Fruit fly (Drosophila melanogaster) whole organism, wandering third instar larva: ENCODE results near the gene CG42750.

Experiments used
- Abd-B ChIP-seq: fragments of >200 bp; optimal IDR thresholded peaks from 2 replicates; lab custom pipeline; 2017; ENCODE audit warnings: missing biosample characterization, missing genetic modification characterization
- Dfd ChIP-seq: fragments of >200 bp; optimal IDR thresholded peaks from 2 replicates; lab custom pipeline; 2017; ENCODE audit warnings: missing biosample characterization, missing genetic modification characterization
- Hr83 ChIP-seq: fragments of 200-300 bp; sonication (Bioruptor generic); optimal IDR thresholded peaks from 2 replicates; lab custom pipeline; 2016; ENCODE audit warnings: missing biosample characterization, mild to moderate bottlenecking, missing genetic modification characterization, moderate library complexity; ENCODE audit not compliant: poor library complexity, severe bottlenecking
- Rel ChIP-seq, 2 experiments: fragments of 200-800 bp; sonication (Bioruptor generic) in 1 of 2; optimal IDR thresholded peaks; 2 replicates in 1 of 2; 3 replicates in 1 of 2; lab custom pipeline; 2016 to 2019; ENCODE audit warnings: mild to moderate bottlenecking in 2 of 2, missing biosample characterization in 2 of 2, missing genetic modification characterization in 2 of 2, moderate library complexity in 1 of 2
- br ChIP-seq: fragments of 200-800 bp; sonication (Bioruptor generic); optimal IDR thresholded peaks from 2 replicates; lab custom pipeline; 2016; ENCODE audit warnings: missing biosample characterization, missing genetic modification characterization
- fru ChIP-seq: fragments of 200-800 bp; sonication (Bioruptor generic); optimal IDR thresholded peaks from 3 replicates; lab custom pipeline; 2016; ENCODE audit warnings: missing biosample characterization, mild to moderate bottlenecking, missing genetic modification characterization
- pan ChIP-seq: fragments of >200 bp; optimal IDR thresholded peaks from 2 replicates; lab custom pipeline; 2017

- no peak for TF ChIP-seq Hr83 (GFP tag; lab: Kevin White, UChicago)
- peak; percentile 40 for TF ChIP-seq br (GFP tag; lab: Kevin White, UChicago)
- TF ChIP-seq pan (lab: Kevin White, UChicago), result no peak
- TF ChIP-seq Dfd (GFP tag; lab: Kevin White, UChicago), result no peak
- TF ChIP-seq fru (GFP tag; lab: Kevin White, UChicago), result peak; percentile 59
- no peak for TF ChIP-seq Abd-B
- TF ChIP-seq Rel (GFP tag; optimal IDR thresholded peaks at IDR 0.05; lab: Kevin White, UChicago), result no peak
- TF ChIP-seq Rel (tag; optimal IDR thresholded peaks at IDR 0.05; lab: Kevin White, UChicago), result no peak
Measured at dm6 chr2L:18146618-18147099, 128.9 kb downstream of the CG42750 start.
